Fruit fly (Drosophila melanogaster): ENCODE measurements around the gene CG10481.
A peak's percentile ranks its signal among the peaks of the same experiment; 100 is the strongest.

CG10481 gene

dm6 chr2L:19915195-19915594 is 22.8 kb upstream of the CG10481 start:
- TF ChIP-seq Myc (optimal IDR thresholded peaks at IDR 0.05) (peak; percentile 60), h (GFP tag; optimal IDR thresholded peaks at IDR 0.05) (no peak)

dm6 chr2L:19913416-19913815 is 21.1 kb upstream of the CG10481 start, which contains the start of gene TotE:
TSS of gene TotE (minus strand) at chr2L:19913516.
- TF ChIP-seq psq (GFP tag; optimal IDR thresholded peaks at IDR 0.05): no peak

- TF ChIP-seq Dfd (GFP tag; optimal IDR thresholded peaks at IDR 0.05): no peak
These were observed 19.9 kb upstream of the CG10481 start, which contains the start of gene TotF for dm6 chr2L:19912277-19912676. TSS of gene TotF (minus strand) at chr2L:19912377.

dm6 chr2L:19907784-19908183 is 15.4 kb upstream of the CG10481 start:
- TF ChIP-seq pan (optimal IDR thresholded peaks at IDR 0.05) (no peak), GATAd (GFP tag; optimal IDR thresholded peaks at IDR 0.05) (no peak), tai (GFP tag; optimal IDR thresholded peaks at IDR 0.05) (no peak), Abd-B (GFP tag; optimal IDR thresholded peaks at IDR 0.05) (no peak), lola (GFP tag; optimal IDR thresholded peaks at IDR 0.05) (no peak), Sp1 (GFP tag; optimal IDR thresholded peaks at IDR 0.05) (no peak), fru (GFP tag; optimal IDR thresholded peaks at IDR 0.05) (no peak), h (GFP tag; optimal IDR thresholded peaks at IDR 0.05) (no peak), psq (GFP tag; optimal IDR thresholded peaks at IDR 0.05) (no peak), CG32264 (GFP tag; optimal IDR thresholded peaks at IDR 0.05) (no peak), dl (GFP tag; optimal IDR thresholded peaks at IDR 0.05; ENCODE audit: insufficient read depth in 1 of 2, partially characterized antibody in 2 of 2) (no peak), HLH106 (tag; optimal IDR thresholded peaks at IDR 0.05) (no peak), Hr83 (GFP tag; optimal IDR thresholded peaks at IDR 0.05; ENCODE audit: poor library complexity, severe bottlenecking) (no peak), Vsx2 (GFP tag; optimal IDR thresholded peaks at IDR 0.05; ENCODE audit: partially characterized antibody) (no peak), sv (GFP tag; optimal IDR thresholded peaks at IDR 0.05) (no peak), Hr78 (GFP tag; optimal IDR thresholded peaks at IDR 0.05) (no peak), jim (GFP tag; optimal IDR thresholded peaks at IDR 0.05) (no peak)

- peak in 1 of 2 experiments; percentile 51 for TF ChIP-seq foxo (GFP tag; optimal IDR thresholded peaks at IDR 0.05)
- TF ChIP-seq Dif (GFP tag; optimal IDR thresholded peaks at IDR 0.05; ENCODE audit: partially characterized antibody): no peak
- peak; percentile 34 for TF ChIP-seq HLH106 (tag; optimal IDR thresholded peaks at IDR 0.05)
- no peak for TF ChIP-seq Hr83 (GFP tag; optimal IDR thresholded peaks at IDR 0.05; ENCODE audit: poor library complexity, severe bottlenecking)
- peak; percentile 52 for TF ChIP-seq Sp1 (GFP tag; optimal IDR thresholded peaks at IDR 0.05)
- TF ChIP-seq CrebA (GFP tag; optimal IDR thresholded peaks at IDR 0.05; ENCODE audit: borderline replicate concordance): no peak
- no peak for TF ChIP-seq dsf (GFP tag; optimal IDR thresholded peaks at IDR 0.05; ENCODE audit: borderline replicate concordance)
- peak; percentile 79 for TF ChIP-seq h (GFP tag; optimal IDR thresholded peaks at IDR 0.05)
- no peak for TF ChIP-seq Hr78 (GFP tag; optimal IDR thresholded peaks at IDR 0.05)
- TF ChIP-seq rgr (GFP tag; optimal IDR thresholded peaks at IDR 0.05): peak; percentile 47
- no peak for TF ChIP-seq Vsx2 (GFP tag; optimal IDR thresholded peaks at IDR 0.05; ENCODE audit: partially characterized antibody)
- TF ChIP-seq dl (GFP tag; optimal IDR thresholded peaks at IDR 0.05; ENCODE audit: insufficient read depth in 1 of 2, partially characterized antibody in 2 of 2): no peak
- TF ChIP-seq Mio (GFP tag; optimal IDR thresholded peaks at IDR 0.05): no peak
- no peak for TF ChIP-seq sv (GFP tag; optimal IDR thresholded peaks at IDR 0.05)
- TF ChIP-seq usp (GFP tag; optimal IDR thresholded peaks at IDR 0.05): no peak
- no peak for TF ChIP-seq Hnf4 (GFP tag; optimal IDR thresholded peaks at IDR 0.05)
- no peak for TF ChIP-seq Dfd (GFP tag; optimal IDR thresholded peaks at IDR 0.05)
- TF ChIP-seq br (GFP tag; optimal IDR thresholded peaks at IDR 0.05): peak; percentile 28
- no peak for TF ChIP-seq Abd-B (GFP tag; optimal IDR thresholded peaks at IDR 0.05)
- no peak for TF ChIP-seq N (GFP tag; optimal IDR thresholded peaks at IDR 0.05)
- no peak for TF ChIP-seq Myc (optimal IDR thresholded peaks at IDR 0.05)
- TF ChIP-seq OdsH (GFP tag; optimal IDR thresholded peaks at IDR 0.05): peak; percentile 59
- no peak for TF ChIP-seq sage (GFP tag; optimal IDR thresholded peaks at IDR 0.05)
- TF ChIP-seq GATAd (GFP tag; optimal IDR thresholded peaks at IDR 0.05): no peak
- no peak for TF ChIP-seq brk (GFP tag; optimal IDR thresholded peaks at IDR 0.05)
- no peak for TF ChIP-seq Rel (GFP tag; optimal IDR thresholded peaks at IDR 0.05)
- no peak for TF ChIP-seq Rel (tag; optimal IDR thresholded peaks at IDR 0.05)
- TF ChIP-seq psq (GFP tag; optimal IDR thresholded peaks at IDR 0.05): peak; percentile 33
- no peak for TF ChIP-seq tai (GFP tag; optimal IDR thresholded peaks at IDR 0.05)
- TF ChIP-seq jim (GFP tag; optimal IDR thresholded peaks at IDR 0.05): no peak
- TF ChIP-seq lola (GFP tag; optimal IDR thresholded peaks at IDR 0.05): no peak
- peak; percentile 44 for TF ChIP-seq fru (GFP tag; optimal IDR thresholded peaks at IDR 0.05)
- no peak for TF ChIP-seq CG9705 (GFP tag; optimal IDR thresholded peaks at IDR 0.05)
- TF ChIP-seq CG32264 (GFP tag; optimal IDR thresholded peaks at IDR 0.05): peak; percentile 13
- no peak for TF ChIP-seq dmrt93B (GFP tag; optimal IDR thresholded peaks at IDR 0.05)
- TF ChIP-seq Jra (GFP tag; optimal IDR thresholded peaks at IDR 0.05): peak; percentile 16
- peak; percentile 68 for TF ChIP-seq ey (GFP tag; optimal IDR thresholded peaks at IDR 0.05)
- TF ChIP-seq woc (GFP tag; optimal IDR thresholded peaks at IDR 0.05): peak; percentile 68
- TF ChIP-seq pan (optimal IDR thresholded peaks at IDR 0.05): no peak
These were observed 12.9 kb upstream of the CG10481 start for dm6 chr2L:19905233-19905632.

All from whole organism, wandering third instar larva.